Worm (Caenorhabditis elegans): ENCODE data around the gene ttr-17.

The ttr-17 gene

DNA sequence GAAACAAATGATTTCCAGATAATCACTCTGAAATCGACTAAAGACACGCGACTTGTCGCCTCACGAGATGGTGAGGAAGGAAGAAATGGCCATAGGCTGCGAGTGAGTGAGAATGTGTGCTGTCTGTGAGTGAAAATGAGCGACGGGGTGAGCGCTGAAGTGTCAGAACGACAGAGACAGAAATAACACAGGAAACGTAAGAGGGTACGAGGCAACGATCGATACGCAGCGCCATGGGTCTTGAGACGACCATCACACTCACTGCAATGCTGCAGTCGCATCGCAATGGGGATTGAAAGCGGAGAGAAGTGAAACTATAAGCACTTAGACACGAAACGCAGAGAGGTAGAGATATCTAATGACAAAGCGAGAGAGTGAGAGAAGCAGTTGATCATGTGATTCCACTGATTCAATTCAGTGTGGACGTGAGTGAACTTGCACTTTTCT, 16.0 kb upstream of the ttr-17 start:
- TF ChIP-seq B0310.2 (tag; optimal IDR thresholded peaks at IDR 0.05), result no peak
- TF ChIP-seq flt-1 (GFP tag; IDR thresholded peaks at IDR 0.05), result no peak
- TF ChIP-seq hmg-4 (GFP tag; optimal IDR thresholded peaks at IDR 0.05), result peak; percentile 51
- TF ChIP-seq ceh-36 (tag; optimal IDR thresholded peaks at IDR 0.05), result no peak
- no peak for TF ChIP-seq ama-1 (optimal IDR thresholded peaks at IDR 0.05)
- TF ChIP-seq aly-1 (tag; optimal IDR thresholded peaks at IDR 0.05), result no peak
- peak; percentile 80 for TF ChIP-seq F13C5.2 (tag; optimal IDR thresholded peaks at IDR 0.05)
- TF ChIP-seq ceh-13 (GFP tag; optimal IDR thresholded peaks at IDR 0.05), result no peak
- 0 out of 2 replicates have a peak, but pooled peaks have one; percentile 9 for TF ChIP-seq tbx-37 (GFP tag; conservative IDR thresholded peaks at IDR 0.05)
- no peak for TF ChIP-seq pes-1 (GFP tag; IDR thresholded peaks at IDR 0.05)
- TF ChIP-seq hmbx-1 (tag; optimal IDR thresholded peaks at IDR 0.05), result no peak
- no peak for TF ChIP-seq tbx-11 (GFP tag; IDR thresholded peaks at IDR 0.05)
- no peak for TF ChIP-seq sea-1 (GFP tag; conservative IDR thresholded peaks at IDR 0.05)
- no peak for TF ChIP-seq hnd-1 (tag; optimal IDR thresholded peaks at IDR 0.05)
- no peak for TF ChIP-seq ets-7 (tag; optimal IDR thresholded peaks at IDR 0.05)
- TF ChIP-seq scrt-1 (GFP tag; IDR thresholded peaks at IDR 0.05), result no peak
- no peak for TF ChIP-seq tra-4 (tag; optimal IDR thresholded peaks at IDR 0.05)

- TF ChIP-seq sea-1 (GFP tag; conservative IDR thresholded peaks at IDR 0.05) (no peak), B0310.2 (tag; optimal IDR thresholded peaks at IDR 0.05) (no peak), pes-1 (GFP tag; IDR thresholded peaks at IDR 0.05) (no peak), tbx-11 (GFP tag; IDR thresholded peaks at IDR 0.05) (no peak), ceh-13 (GFP tag; optimal IDR thresholded peaks at IDR 0.05) (no peak), ama-1 (optimal IDR thresholded peaks at IDR 0.05) (no peak), ets-7 (tag; optimal IDR thresholded peaks at IDR 0.05) (no peak), F13C5.2 (tag; optimal IDR thresholded peaks at IDR 0.05) (no peak), hmbx-1 (tag; optimal IDR thresholded peaks at IDR 0.05) (no peak), ceh-36 (tag; optimal IDR thresholded peaks at IDR 0.05) (no peak), tbx-37 (GFP tag; conservative IDR thresholded peaks at IDR 0.05) (no peak), aly-1 (tag; optimal IDR thresholded peaks at IDR 0.05) (no peak), scrt-1 (GFP tag; IDR thresholded peaks at IDR 0.05) (no peak), tra-4 (tag; optimal IDR thresholded peaks at IDR 0.05) (no peak), hmg-4 (GFP tag; optimal IDR thresholded peaks at IDR 0.05) (no peak), flt-1 (GFP tag; IDR thresholded peaks at IDR 0.05) (no peak), hnd-1 (tag; optimal IDR thresholded peaks at IDR 0.05) (no peak)
These were observed 15.3 kb upstream of the ttr-17 start, which contains the start of gene let-70 for ce11 chrIV:11082153-11082552. Gene let-70 (minus strand): TSS chrIV:11082253.

ce11 chrIV:11080823-11081285, 14.0 kb upstream of the ttr-17 start, which contains the start of gene atg-7:
Gene atg-7 (minus strand): TSS chrIV:11081055.
- TF ChIP-seq ceh-13 (GFP tag; optimal IDR thresholded peaks at IDR 0.05) (no peak), pes-1 (GFP tag; IDR thresholded peaks at IDR 0.05) (no peak), ets-7 (tag; optimal IDR thresholded peaks at IDR 0.05) (no peak), aly-1 (tag; optimal IDR thresholded peaks at IDR 0.05) (no peak), F13C5.2 (tag; optimal IDR thresholded peaks at IDR 0.05) (no peak)

- no peak for TF ChIP-seq pes-1 (GFP tag; IDR thresholded peaks at IDR 0.05)
- TF ChIP-seq F13C5.2 (tag; optimal IDR thresholded peaks at IDR 0.05), result no peak
- no peak for TF ChIP-seq ceh-13 (GFP tag; optimal IDR thresholded peaks at IDR 0.05)
- no peak for TF ChIP-seq scrt-1 (GFP tag; IDR thresholded peaks at IDR 0.05)
- no peak for TF ChIP-seq tbx-37 (GFP tag; conservative IDR thresholded peaks at IDR 0.05)
- no peak for TF ChIP-seq ceh-36 (tag; optimal IDR thresholded peaks at IDR 0.05)
- TF ChIP-seq B0310.2 (tag; optimal IDR thresholded peaks at IDR 0.05), result no peak
- TF ChIP-seq hmbx-1 (tag; optimal IDR thresholded peaks at IDR 0.05), result no peak
- no peak for TF ChIP-seq sea-1 (GFP tag; conservative IDR thresholded peaks at IDR 0.05)
- no peak for TF ChIP-seq ama-1 (optimal IDR thresholded peaks at IDR 0.05)
- TF ChIP-seq hmg-4 (GFP tag; optimal IDR thresholded peaks at IDR 0.05), result no peak
- no peak for TF ChIP-seq flt-1 (GFP tag; IDR thresholded peaks at IDR 0.05)
- no peak for TF ChIP-seq hnd-1 (tag; optimal IDR thresholded peaks at IDR 0.05)
- no peak for TF ChIP-seq aly-1 (tag; optimal IDR thresholded peaks at IDR 0.05)
- TF ChIP-seq tra-4 (tag; optimal IDR thresholded peaks at IDR 0.05), result no peak
- TF ChIP-seq tbx-11 (GFP tag; IDR thresholded peaks at IDR 0.05), result no peak
These were observed 11.7 kb upstream of the ttr-17 start, which contains the start of gene Y5F2A.4 for ce11 chrIV:11078482-11078881. Gene Y5F2A.4 (minus strand): TSS chrIV:11078582.

- TF ChIP-seq hnd-1 (tag; optimal IDR thresholded peaks at IDR 0.05), result peak; percentile 29
These were observed 4.1 kb upstream of the ttr-17 start for ce11 chrIV:11070895-11071294.

DNA sequence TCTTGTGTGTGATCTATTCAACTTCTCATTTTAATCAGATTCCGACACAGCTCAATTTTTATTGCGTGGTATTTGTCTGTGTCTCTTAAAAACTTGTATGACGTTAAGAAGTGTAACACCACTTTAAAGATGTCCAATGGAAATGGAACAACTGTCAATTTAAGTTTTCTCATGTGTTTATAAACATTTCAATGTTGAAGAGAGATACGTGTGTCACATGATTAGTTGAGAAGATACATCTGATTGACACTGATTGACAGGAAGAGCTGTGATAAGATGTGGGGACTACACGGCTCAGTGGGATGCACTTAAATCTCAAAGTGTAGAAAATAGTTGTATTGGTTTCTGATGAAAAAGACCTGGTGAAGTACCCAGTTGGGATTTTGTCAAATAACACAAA, 1.5 kb upstream of the ttr-17 start:
- TF ChIP-seq ceh-13 (GFP tag; optimal IDR thresholded peaks at IDR 0.05) (no peak), hmbx-1 (tag; optimal IDR thresholded peaks at IDR 0.05) (no peak), ets-7 (tag; optimal IDR thresholded peaks at IDR 0.05) (no peak), ama-1 (optimal IDR thresholded peaks at IDR 0.05) (no peak), ceh-36 (tag; optimal IDR thresholded peaks at IDR 0.05) (no peak)

- TF ChIP-seq hmbx-1 (tag; optimal IDR thresholded peaks at IDR 0.05) (no peak), ceh-13 (GFP tag; optimal IDR thresholded peaks at IDR 0.05) (no peak), ama-1 (optimal IDR thresholded peaks at IDR 0.05) (no peak), ets-7 (tag; optimal IDR thresholded peaks at IDR 0.05) (no peak), F13C5.2 (tag; optimal IDR thresholded peaks at IDR 0.05) (no peak), B0310.2 (tag; optimal IDR thresholded peaks at IDR 0.05) (no peak), tra-4 (tag; optimal IDR thresholded peaks at IDR 0.05) (no peak), scrt-1 (GFP tag; IDR thresholded peaks at IDR 0.05) (no peak), tbx-11 (GFP tag; IDR thresholded peaks at IDR 0.05) (no peak), hmg-4 (GFP tag; optimal IDR thresholded peaks at IDR 0.05) (no peak), tbx-37 (GFP tag; conservative IDR thresholded peaks at IDR 0.05) (no peak), ceh-36 (tag; optimal IDR thresholded peaks at IDR 0.05) (no peak), sea-1 (GFP tag; conservative IDR thresholded peaks at IDR 0.05) (no peak), pes-1 (GFP tag; IDR thresholded peaks at IDR 0.05) (no peak), aly-1 (tag; optimal IDR thresholded peaks at IDR 0.05) (no peak), flt-1 (GFP tag; IDR thresholded peaks at IDR 0.05) (no peak), hnd-1 (tag; optimal IDR thresholded peaks at IDR 0.05) (no peak)
These were observed 2.9 kb downstream of the ttr-17 start, which contains the start of gene ttr-16 for ce11 chrIV:11063962-11064361. Gene ttr-16 (minus strand): TSS chrIV:11064137.
